Worm (Caenorhabditis elegans) whole organism, L2 larva: ENCODE measurements around the gene nas-13.
A peak's percentile ranks its signal among the peaks of the same experiment; 100 is the strongest.

Experiments
- C34F6.9 ChIP-seq: fragments of 150-350 bp; optimal IDR thresholded peaks from 2 replicates; lab custom pipeline; 2014; ENCODE audit warnings: missing biosample characterization, missing genetic modification characterization
- F13H6.1 ChIP-seq: sonication (generic microtip); optimal IDR thresholded peaks from 2 replicates; lab custom pipeline; 2016; ENCODE audit warnings: missing genetic modification characterization, missing compliant biosample characterization
- R02D3.7 ChIP-seq: fragments of 150-350 bp; optimal IDR thresholded peaks from 2 replicates; lab custom pipeline; 2014; ENCODE audit warnings: missing biosample characterization, missing genetic modification characterization
- Y55F3AM.14 ChIP-seq: fragments of 200-800 bp; sonication (Bioruptor generic); optimal IDR thresholded peaks from 2 replicates; lab custom pipeline; 2018; ENCODE audit warnings: mild to moderate bottlenecking, missing genetic modification characterization, missing compliant biosample characterization
- ZK546.5 ChIP-seq: sonication (generic microtip); optimal IDR thresholded peaks from 2 replicates; lab custom pipeline; 2017; ENCODE audit warnings: missing biosample characterization, missing genetic modification characterization
- aly-2 ChIP-seq: fragments of 150-350 bp; optimal IDR thresholded peaks from 2 replicates; lab custom pipeline; 2014; ENCODE audit warnings: missing biosample characterization, missing genetic modification characterization
- ama-1 ChIP-seq: fragments of 150-350 bp; optimal IDR thresholded peaks from 2 replicates; lab custom pipeline; 2018; ENCODE audit warnings: inconsistent platforms
- blmp-1 ChIP-seq: sonication (generic microtip); optimal IDR thresholded peaks from 2 replicates; lab custom pipeline; 2017; ENCODE audit warnings: missing genetic modification characterization, mild to moderate bottlenecking, missing compliant biosample characterization, antibody characterized with exemption, moderate library complexity; ENCODE audit not compliant: insufficient read depth
- ceh-16 ChIP-seq: fragments of 150-350 bp; optimal IDR thresholded peaks from 2 replicates; lab custom pipeline; 2014; ENCODE audit warnings: missing biosample characterization, missing genetic modification characterization
- dmd-4 ChIP-seq: sonication (generic microtip); optimal IDR thresholded peaks from 2 replicates; lab custom pipeline; 2017; ENCODE audit warnings: missing biosample characterization, missing genetic modification characterization
- egl-27 ChIP-seq: sonication (generic microtip); optimal IDR thresholded peaks from 3 replicates; lab custom pipeline; 2017; ENCODE audit warnings: missing biosample characterization, missing genetic modification reagents, missing genetic modification characterization
- elt-1 ChIP-seq: fragments of 150-350 bp; optimal IDR thresholded peaks from 2 replicates; lab custom pipeline; 2014; ENCODE audit warnings: missing biosample characterization, missing genetic modification characterization
- elt-3 ChIP-seq: sonication (generic microtip); optimal IDR thresholded peaks from 2 replicates; lab custom pipeline; 2017; ENCODE audit warnings: missing biosample characterization, missing genetic modification characterization
- gmeb-1 ChIP-seq: fragments of 150-350 bp; optimal IDR thresholded peaks from 2 replicates; lab custom pipeline; 2014; ENCODE audit warnings: missing biosample characterization, missing genetic modification characterization
- lin-11 ChIP-seq: fragments of 150-350 bp; sonication (generic microtip); optimal IDR thresholded peaks from 2 replicates; lab custom pipeline; 2014; ENCODE audit warnings: missing biosample characterization, missing genetic modification characterization, inconsistent platforms, mixed read lengths
- lin-13 ChIP-seq: fragments of 150-350 bp; optimal IDR thresholded peaks from 2 replicates; lab custom pipeline; 2014; ENCODE audit warnings: missing biosample characterization, missing genetic modification reagents, missing genetic modification characterization
- lin-39 ChIP-seq: fragments of 150-350 bp; optimal IDR thresholded peaks from 2 replicates; lab custom pipeline; 2014; ENCODE audit warnings: missing biosample characterization, missing genetic modification reagents, missing genetic modification characterization
- lsy-2 ChIP-seq, 2 experiments: fragments of 150-350 bp in 1 of 2; sonication (generic microtip) in 1 of 2; optimal IDR thresholded peaks; 2 replicates each; lab custom pipeline; 2014 to 2017; ENCODE audit warnings: missing biosample characterization in 2 of 2, missing genetic modification characterization in 2 of 2
- mab-5 ChIP-seq: fragments of 150-350 bp; optimal IDR thresholded peaks from 2 replicates; lab custom pipeline; 2014; ENCODE audit warnings: missing biosample characterization, missing genetic modification characterization
- mbf-1 ChIP-seq: sonication (generic microtip); optimal IDR thresholded peaks from 2 replicates; lab custom pipeline; 2017; ENCODE audit warnings: missing biosample characterization, missing genetic modification characterization
- mdl-1 ChIP-seq, 2 experiments: fragments of 150-350 bp in 1 of 2; sonication (generic microtip) in 1 of 2; optimal IDR thresholded peaks; 2 replicates each; lab custom pipeline; 2017; ENCODE audit warnings: missing biosample characterization in 2 of 2, missing genetic modification characterization in 2 of 2
- nhr-12 ChIP-seq: fragments of 150-350 bp; optimal IDR thresholded peaks from 2 replicates; lab custom pipeline; 2014; ENCODE audit warnings: missing biosample characterization, missing genetic modification characterization
- nhr-23 ChIP-seq: fragments of 150-350 bp; optimal IDR thresholded peaks from 2 replicates; lab custom pipeline; 2014; ENCODE audit warnings: missing biosample characterization, missing genetic modification reagents, missing genetic modification characterization
- nhr-237 ChIP-seq: fragments of 150-350 bp; optimal IDR thresholded peaks from 2 replicates; lab custom pipeline; 2014; ENCODE audit warnings: missing biosample characterization, missing genetic modification characterization
- nhr-25 ChIP-seq: fragments of 150-350 bp; sonication (generic microtip); optimal IDR thresholded peaks from 3 replicates; lab custom pipeline; 2014; ENCODE audit warnings: missing biosample characterization, missing genetic modification characterization
- nhr-6 ChIP-seq: fragments of 150-350 bp; optimal IDR thresholded peaks from 2 replicates; lab custom pipeline; 2014; ENCODE audit warnings: missing biosample characterization, missing genetic modification characterization
- peb-1 ChIP-seq: fragments of 150-350 bp; optimal IDR thresholded peaks from 2 replicates; lab custom pipeline; 2014; ENCODE audit warnings: missing biosample characterization, missing genetic modification characterization
- sem-4 ChIP-seq: fragments of 150-350 bp; optimal IDR thresholded peaks from 2 replicates; lab custom pipeline; 2014; ENCODE audit warnings: missing biosample characterization, missing genetic modification reagents, missing genetic modification characterization
- skn-1 ChIP-seq: sonication (generic microtip); optimal IDR thresholded peaks from 2 replicates; lab custom pipeline; 2017; ENCODE audit warnings: missing biosample characterization, missing genetic modification characterization
- sma-3 ChIP-seq: sonication (generic microtip); optimal IDR thresholded peaks from 2 replicates; lab custom pipeline; 2016; ENCODE audit warnings: missing genetic modification reagents, missing genetic modification characterization, missing compliant biosample characterization
- sma-9 ChIP-seq, 2 experiments: fragments of 150-350 bp in 1 of 2; sonication (generic microtip) in 1 of 2; optimal IDR thresholded peaks; 2 replicates each; lab custom pipeline; 2014 to 2016; ENCODE audit warnings: missing genetic modification characterization in 2 of 2, mild to moderate bottlenecking in 1 of 2, missing biosample characterization in 1 of 2, missing compliant biosample characterization in 1 of 2, missing genetic modification reagents in 1 of 2, moderate library complexity in 1 of 2
- snpc-4 ChIP-seq: fragments of 150-350 bp; optimal IDR thresholded peaks from 2 replicates; lab custom pipeline; 2014; ENCODE audit warnings: missing biosample characterization, missing genetic modification characterization
- unc-39 ChIP-seq: fragments of 150-350 bp; optimal IDR thresholded peaks from 2 replicates; lab custom pipeline; 2014; ENCODE audit warnings: missing biosample characterization, missing genetic modification characterization
- unc-55 ChIP-seq: fragments of 150-350 bp; sonication (generic microtip); optimal IDR thresholded peaks from 3 replicates; lab custom pipeline; 2014; ENCODE audit warnings: missing biosample characterization, missing genetic modification reagents, missing genetic modification characterization
- unc-62 ChIP-seq: fragments of 150-350 bp; optimal IDR thresholded peaks from 2 replicates; lab custom pipeline; 2014; ENCODE audit warnings: missing biosample characterization, missing genetic modification reagents, missing genetic modification characterization
- zag-1 ChIP-seq: fragments of 150-350 bp; optimal IDR thresholded peaks from 2 replicates; lab custom pipeline; 2014; ENCODE audit warnings: missing biosample characterization, missing genetic modification characterization
- ztf-1 ChIP-seq: fragments of 200-800 bp; sonication (Bioruptor generic); conservative IDR thresholded peaks from 2 replicates; pipeline ENCODE4 v1.3.6; 2022; ENCODE audit warnings: missing genetic modification characterization, missing compliant biosample characterization
- ztf-11 ChIP-seq: sonication (generic microtip); optimal IDR thresholded peaks from 2 replicates; lab custom pipeline; 2017; ENCODE audit warnings: missing biosample characterization, missing genetic modification characterization
- ztf-4 ChIP-seq: fragments of 150-350 bp; optimal IDR thresholded peaks from 2 replicates; lab custom pipeline; 2014; ENCODE audit warnings: missing biosample characterization, missing genetic modification characterization

nas-13 gene

ce11 chrX:15407631-15408030 is 20.4 kb downstream of the nas-13 start, which contains the start of gene psa-3:
psa-3 (plus strand) TSS chrX:15407931.
- TF ChIP-seq nhr-25 (tag; lab: Kevin White, UChicago) (no peak), R02D3.7 (tag; lab: Kevin White, UChicago) (no peak), nhr-237 (tag; lab: Kevin White, UChicago) (no peak), ztf-11 (tag; lab: Kevin White, UChicago) (no peak), dmd-4 (tag; lab: Kevin White, UChicago) (no peak)

ce11 chrX:15395723-15396122 is 32.3 kb downstream of the nas-13 start:
- TF ChIP-seq snpc-4 (tag; lab: Kevin White, UChicago) (no peak), nhr-25 (tag; lab: Kevin White, UChicago) (no peak), zag-1 (tag; lab: Kevin White, UChicago) (peak; percentile 48), sma-3 (GFP tag; lab: Kevin White, UChicago) (no peak), lin-13 (GFP tag; lab: Kevin White, UChicago) (no peak), ama-1 (lab: Kevin White, UChicago) (no peak), egl-27 (tag; lab: Kevin White, UChicago) (no peak), nhr-12 (tag; lab: Kevin White, UChicago) (no peak), nhr-6 (no peak), sem-4 (peak; percentile 15), skn-1 (no peak), peb-1 (tag; lab: Kevin White, UChicago) (no peak), gmeb-1 (tag; lab: Kevin White, UChicago) (no peak), nhr-237 (tag; lab: Kevin White, UChicago) (no peak), lsy-2 (tag; optimal IDR thresholded peaks at IDR 0.05; lab: Kevin White, UChicago) (peak in 1 of 2 experiments; percentile 3), R02D3.7 (tag; lab: Kevin White, UChicago) (no peak), lin-11 (tag; lab: Kevin White, UChicago) (no peak), mdl-1 (tag; optimal IDR thresholded peaks at IDR 0.05; lab: Kevin White, UChicago) (no peak), unc-62 (GFP tag; lab: Kevin White, UChicago) (no peak), mab-5 (tag; lab: Kevin White, UChicago) (no peak), F13H6.1 (tag; lab: Kevin White, UChicago) (peak; percentile 54), unc-39 (tag; lab: Kevin White, UChicago) (no peak), sma-9 (GFP tag; optimal IDR thresholded peaks at IDR 0.05; lab: Kevin White, UChicago) (peak; percentile 57), sma-9 (tag; optimal IDR thresholded peaks at IDR 0.05; lab: Kevin White, UChicago) (no peak), unc-55 (GFP tag; lab: Kevin White, UChicago) (no peak), C34F6.9 (no peak), mbf-1 (tag; lab: Kevin White, UChicago) (no peak), dmd-4 (tag; lab: Kevin White, UChicago) (no peak)

ce11 chrX:15392672-15393071 is 35.4 kb downstream of the nas-13 start:
- TF ChIP-seq snpc-4 (tag; lab: Kevin White, UChicago) (peak; percentile 33), dmd-4 (tag; lab: Kevin White, UChicago) (no peak)

- TF ChIP-seq ama-1 (lab: Kevin White, UChicago): no peak
- TF ChIP-seq lsy-2 (tag; optimal IDR thresholded peaks at IDR 0.05; lab: Kevin White, UChicago): peak in 1 of 2 experiments; percentile 41
Observed at ce11 chrX:15389853-15390252, 38.2 kb downstream of the nas-13 start.

ce11 chrX:15388259-15388658 is 39.8 kb downstream of the nas-13 start:
- TF ChIP-seq ztf-1 (GFP tag; lab: Robert Waterston, UW) (no peak), snpc-4 (tag; lab: Kevin White, UChicago) (peak; percentile 30)

ce11 chrX:15385807-15386349 is 42.2 kb downstream of the nas-13 start:
- peak; percentile 17 for TF ChIP-seq Y55F3AM.14
- no peak for TF ChIP-seq blmp-1 (tag; lab: Kevin White, UChicago)
- peak; percentile 56 for TF ChIP-seq C34F6.9
- TF ChIP-seq nhr-25 (tag; lab: Kevin White, UChicago): no peak
- TF ChIP-seq nhr-23: no peak
- TF ChIP-seq gmeb-1 (tag; lab: Kevin White, UChicago): no peak
- TF ChIP-seq peb-1 (tag; lab: Kevin White, UChicago): no peak
- peak; percentile 60 for TF ChIP-seq mab-5 (tag; lab: Kevin White, UChicago)
- TF ChIP-seq F13H6.1 (tag; lab: Kevin White, UChicago): peak; percentile 73
- TF ChIP-seq elt-3 (tag; lab: Kevin White, UChicago): no peak
- no peak for TF ChIP-seq unc-62 (GFP tag; lab: Kevin White, UChicago)
- TF ChIP-seq mdl-1 (tag; optimal IDR thresholded peaks at IDR 0.05; lab: Kevin White, UChicago): peak; percentile 25 to 33
- TF ChIP-seq lin-13 (GFP tag; lab: Kevin White, UChicago): no peak
- TF ChIP-seq R02D3.7 (tag; lab: Kevin White, UChicago): no peak
- no peak for TF ChIP-seq nhr-12 (tag; lab: Kevin White, UChicago)
- no peak for TF ChIP-seq ceh-16 (tag; lab: Kevin White, UChicago)
- TF ChIP-seq dmd-4 (tag; lab: Kevin White, UChicago): no peak
- no peak for TF ChIP-seq lin-39 (tag; lab: Kevin White, UChicago)
- TF ChIP-seq elt-1 (tag; lab: Kevin White, UChicago): no peak
- no peak for TF ChIP-seq ZK546.5
- TF ChIP-seq unc-55 (GFP tag; lab: Kevin White, UChicago): peak; percentile 91
- TF ChIP-seq zag-1 (tag; lab: Kevin White, UChicago): peak; percentile 82
- TF ChIP-seq skn-1: no peak
- TF ChIP-seq ztf-4 (tag; lab: Kevin White, UChicago): no peak
- no peak for TF ChIP-seq unc-39 (tag; lab: Kevin White, UChicago)
- no peak for TF ChIP-seq aly-2 (tag; lab: Kevin White, UChicago)
